Worm (Caenorhabditis elegans) whole organism, young adult: ENCODE data around the gene srx-90.

Source experiments
- D2030.7 ChIP-seq: fragments of 200-800 bp; sonication (Bioruptor generic); IDR thresholded peaks from 2 replicates; pipeline ENCODE4 v1.3.6; 2022; ENCODE audit warnings: missing genetic modification reagents, missing genetic modification characterization, missing compliant biosample characterization
- F23B12.7 ChIP-seq: sonication (generic microtip); optimal IDR thresholded peaks from 2 replicates; lab custom pipeline; 2017; ENCODE audit warnings: missing genetic modification characterization, mild to moderate bottlenecking, missing compliant biosample characterization, antibody characterized with exemption, moderate library complexity; ENCODE audit not compliant: insufficient read depth
- Y53G8AR.9 ChIP-seq: fragments of 200-800 bp; sonication (Bioruptor generic); conservative IDR thresholded peaks from 2 replicates; pipeline ENCODE4 v1.3.6; 2022; ENCODE audit warnings: missing genetic modification reagents, missing genetic modification characterization, missing compliant biosample characterization
- aptf-3 ChIP-seq: fragments of 200-800 bp; sonication (Bioruptor generic); IDR thresholded peaks from 2 replicates; pipeline ENCODE4 v1.3.6; 2022; ENCODE audit warnings: missing genetic modification characterization, missing compliant biosample characterization
- cebp-1 ChIP-seq, 2 experiments: fragments of 200-800 bp in 1 of 2; sonication (Bioruptor generic) in 1 of 2; sonication (generic microtip) in 1 of 2; IDR thresholded peaks in 1 of 2; optimal IDR thresholded peaks in 1 of 2; 2 replicates each; pipeline versions ENCODE4 v1.3.6 to Lab custom; 2017 to 2022; ENCODE audit warnings: missing compliant biosample characterization in 2 of 2, missing genetic modification characterization in 2 of 2, mild to moderate bottlenecking in 1 of 2, missing genetic modification reagents in 1 of 2, moderate library complexity in 1 of 2
- lin-35 ChIP-seq, 3 experiments: fragments of 150-350 bp in 2 of 3; sonication (generic microtip) in 1 of 3; optimal IDR thresholded peaks; 2 replicates each; lab custom pipeline; 2014 to 2018; ENCODE audit warnings: missing biosample characterization in 3 of 3, missing genetic modification characterization in 3 of 3, missing genetic modification reagents in 3 of 3
- ztf-3 ChIP-seq: fragments of 200-800 bp; sonication (Bioruptor generic); optimal IDR thresholded peaks from 2 replicates; lab custom pipeline; 2018; ENCODE audit warnings: mild to moderate bottlenecking, missing genetic modification characterization, missing compliant biosample characterization

srx-90 gene

ce11 chrV:11631128-11631527 lies 50.2 kb downstream of the srx-90 start:
- no peak for TF ChIP-seq F23B12.7
- peak in 1 of 3 experiments; percentile 30 for TF ChIP-seq lin-35 (GFP tag; optimal IDR thresholded peaks at IDR 0.05; lab: Kevin White, UChicago)
- no peak for TF ChIP-seq Y53G8AR.9 (GFP tag; lab: Robert Waterston, UW)
- TF ChIP-seq cebp-1 (GFP tag; IDR thresholded peaks at IDR 0.05; lab: Robert Waterston, UW): no peak
- peak; percentile 66 for TF ChIP-seq cebp-1 (tag; optimal IDR thresholded peaks at IDR 0.05; lab: Kevin White, UChicago)
- TF ChIP-seq aptf-3 (GFP tag; lab: Robert Waterston, UW): 0 out of 2 replicates have a peak, but pooled peaks have one; percentile 56
- no peak for TF ChIP-seq D2030.7 (GFP tag; lab: Robert Waterston, UW)
- no peak for TF ChIP-seq ztf-3
